Worm (Caenorhabditis elegans): ENCODE measurements around the gene srh-193.
"Not testable (repeated sequence)": the region's sequence is repeated elsewhere in the genome, so short reads cannot be mapped to it uniquely, and the experiment has no call there.

The srh-193 gene

ce11 chrV:4293425-4293824 lies 3.4 kb upstream of the srh-193 start, which contains the start of gene srh-194:
srh-194 (minus strand) TSS chrV:4293525.
- TF ChIP-seq unc-55 (GFP tag; optimal IDR thresholded peaks at IDR 0.05); sma-9 (GFP tag; optimal IDR thresholded peaks at IDR 0.05); sma-9 (tag; optimal IDR thresholded peaks at IDR 0.05); egl-27 (tag; optimal IDR thresholded peaks at IDR 0.05): not testable (repeated sequence)

- not testable (repeated sequence) for TF ChIP-seq lsy-2, ztf-11, sem-4 (tag; optimal IDR thresholded peaks at IDR 0.05)
Measured at ce11 chrV:4284737-4285136, 5.3 kb downstream of the srh-193 start, which contains the start of gene srt-19. srt-19 (plus strand) TSS chrV:4285037.

- not testable (repeated sequence) for TF ChIP-seq F13H6.1 (tag; optimal IDR thresholded peaks at IDR 0.05); mab-5 (tag; optimal IDR thresholded peaks at IDR 0.05); lin-13 (GFP tag; optimal IDR thresholded peaks at IDR 0.05)
Measured at ce11 chrV:4281699-4282098, 8.3 kb downstream of the srh-193 start, which contains the start of gene srt-37. srt-37 (minus strand) TSS chrV:4281799.

ce11 chrV:4278735-4279134 lies 11.3 kb downstream of the srh-193 start, which contains the start of gene srt-20:
srt-20 (minus strand) TSS chrV:4278835.
- not testable (repeated sequence) for TF ChIP-seq lin-39, nhr-25, nhr-129 (tag; optimal IDR thresholded peaks at IDR 0.05)

- no peak for TF ChIP-seq nhr-11 (tag; optimal IDR thresholded peaks at IDR 0.05)
Measured at ce11 chrV:4273372-4273771, 16.6 kb downstream of the srh-193 start.

ce11 chrV:4271258-4271657 lies 18.7 kb downstream of the srh-193 start, which contains the start of gene srt-38:
srt-38 (minus strand) TSS chrV:4271358.
- not testable (repeated sequence) for TF ChIP-seq crh-2, snpc-4, nhr-77 (tag; optimal IDR thresholded peaks at IDR 0.05)

- TF ChIP-seq ztf-4, nhr-12, R02D3.7 (tag; optimal IDR thresholded peaks at IDR 0.05): not testable (repeated sequence)
Measured at ce11 chrV:4268213-4268612, 21.8 kb downstream of the srh-193 start, which contains the start of gene srt-36. srt-36 (minus strand) TSS chrV:4268313.

- TF ChIP-seq nhr-21 (tag; optimal IDR thresholded peaks at IDR 0.05) (no peak), nhr-25 (tag; optimal IDR thresholded peaks at IDR 0.05) (no peak), ztf-11 (tag; optimal IDR thresholded peaks at IDR 0.05) (no peak), alr-1 (tag; optimal IDR thresholded peaks at IDR 0.05) (no peak), fos-1 (tag; optimal IDR thresholded peaks at IDR 0.05) (no peak)
Measured at ce11 chrV:4264516-4264915, 25.5 kb downstream of the srh-193 start, which contains the start of gene srt-35. srt-35 (minus strand) TSS chrV:4264616.

- TF ChIP-seq nhr-77 (tag; optimal IDR thresholded peaks at IDR 0.05) (no peak), sem-4 (tag; optimal IDR thresholded peaks at IDR 0.05) (no peak), nhr-23 (tag; optimal IDR thresholded peaks at IDR 0.05) (no peak), gmeb-1 (tag; optimal IDR thresholded peaks at IDR 0.05) (no peak), snpc-4 (tag; optimal IDR thresholded peaks at IDR 0.05) (no peak), elt-1 (tag; optimal IDR thresholded peaks at IDR 0.05) (no peak), nhr-129 (tag; optimal IDR thresholded peaks at IDR 0.05) (no peak), nhr-21 (tag; optimal IDR thresholded peaks at IDR 0.05) (no peak), sma-9 (GFP tag; optimal IDR thresholded peaks at IDR 0.05) (no peak), sma-9 (tag; optimal IDR thresholded peaks at IDR 0.05) (no peak), unc-62 (GFP tag; optimal IDR thresholded peaks at IDR 0.05) (no peak), mab-5 (tag; optimal IDR thresholded peaks at IDR 0.05) (no peak), nhr-6 (tag; optimal IDR thresholded peaks at IDR 0.05) (no peak), nhr-10 (tag; optimal IDR thresholded peaks at IDR 0.05) (no peak), ceh-82 (tag; optimal IDR thresholded peaks at IDR 0.05) (no peak), lin-39 (tag; optimal IDR thresholded peaks at IDR 0.05) (no peak), egl-27 (tag; optimal IDR thresholded peaks at IDR 0.05) (no peak), dmd-4 (tag; optimal IDR thresholded peaks at IDR 0.05) (no peak), nhr-25 (tag; optimal IDR thresholded peaks at IDR 0.05) (no peak), ama-1 (optimal IDR thresholded peaks at IDR 0.05) (no peak)
Measured at ce11 chrV:4261385-4261784, 28.6 kb downstream of the srh-193 start.
